Worm (Caenorhabditis elegans) whole organism, young adult: ENCODE results near the gene C48B4.12.
A peak's percentile ranks its signal among the peaks of the same experiment; 100 is the strongest.

Source experiments
- C17E4.6 ChIP-seq: fragments of 200-800 bp; sonication (Bioruptor generic); IDR thresholded peaks from 2 replicates; pipeline ENCODE4 v1.3.6; 2022; ENCODE audit warnings: missing genetic modification reagents, missing genetic modification characterization, missing compliant biosample characterization
- F33H1.4 ChIP-seq: fragments of 200-800 bp; sonication (Bioruptor generic); IDR thresholded peaks from 2 replicates; pipeline ENCODE4 v1.3.6; 2022; ENCODE audit warnings: missing genetic modification reagents, missing genetic modification characterization, missing compliant biosample characterization
- F49E8.2 ChIP-seq: sonication (generic microtip); optimal IDR thresholded peaks from 3 replicates; lab custom pipeline; 2017; ENCODE audit warnings: missing genetic modification characterization, mild to moderate bottlenecking, missing compliant biosample characterization, antibody characterized with exemption, moderate library complexity; ENCODE audit not compliant: insufficient read depth
- K12H6.12 ChIP-seq: fragments of 200-800 bp; sonication (Bioruptor generic); optimal IDR thresholded peaks from 2 replicates; lab custom pipeline; 2018; ENCODE audit warnings: mild to moderate bottlenecking, missing genetic modification characterization, missing compliant biosample characterization
- aptf-3 ChIP-seq: fragments of 200-800 bp; sonication (Bioruptor generic); IDR thresholded peaks from 2 replicates; pipeline ENCODE4 v1.3.6; 2022; ENCODE audit warnings: missing genetic modification characterization, missing compliant biosample characterization
- attf-5 ChIP-seq: fragments of 200-800 bp; sonication (Bioruptor generic); optimal IDR thresholded peaks from 2 replicates; lab custom pipeline; 2018; ENCODE audit warnings: mild to moderate bottlenecking, missing genetic modification characterization, missing compliant biosample characterization
- bed-1 ChIP-seq: fragments of 200-800 bp; sonication (Bioruptor generic); IDR thresholded peaks from 2 replicates; pipeline ENCODE4 v1.3.6; 2022; ENCODE audit warnings: missing genetic modification reagents, missing genetic modification characterization, missing compliant biosample characterization
- ceh-100 ChIP-seq: fragments of 200-800 bp; sonication (Bioruptor generic); IDR thresholded peaks from 2 replicates; pipeline ENCODE4 v1.3.6; 2022; ENCODE audit warnings: missing genetic modification reagents, missing genetic modification characterization, missing compliant biosample characterization
- ceh-58 ChIP-seq: fragments of 200-800 bp; sonication (Bioruptor generic); IDR thresholded peaks from 2 replicates; pipeline ENCODE4 v1.3.6; 2022; ENCODE audit warnings: missing genetic modification characterization, missing compliant biosample characterization
- die-1 ChIP-seq: sonication (generic microtip); optimal IDR thresholded peaks from 2 replicates; lab custom pipeline; 2016; ENCODE audit warnings: missing genotype, mild to moderate bottlenecking, missing genetic modification characterization, missing compliant biosample characterization
- dpff-1 ChIP-seq: sonication (generic microtip); optimal IDR thresholded peaks from 2 replicates; lab custom pipeline; 2017; ENCODE audit warnings: mild to moderate bottlenecking, missing genetic modification characterization, missing compliant biosample characterization
- efl-1 ChIP-seq: fragments of 150-350 bp; optimal IDR thresholded peaks from 2 replicates; lab custom pipeline; 2014; ENCODE audit warnings: missing biosample characterization, missing genetic modification reagents, missing genetic modification characterization
- fkh-3 ChIP-seq: sonication (generic microtip); optimal IDR thresholded peaks from 2 replicates; lab custom pipeline; 2016; ENCODE audit warnings: mild to moderate bottlenecking, missing genetic modification characterization, missing compliant biosample characterization
- hmg-1.2 ChIP-seq: fragments of 200-800 bp; sonication (Bioruptor generic); IDR thresholded peaks from 2 replicates; pipeline ENCODE4 v1.3.6; 2022; ENCODE audit warnings: missing genetic modification reagents, missing genetic modification characterization, missing compliant biosample characterization
- hrde-1 ChIP-seq: sonication (generic microtip); optimal IDR thresholded peaks from 2 replicates; lab custom pipeline; 2016; ENCODE audit warnings: missing genetic modification characterization, mild to moderate bottlenecking, missing compliant biosample characterization, moderate library complexity, missing genotype, missing genetic modification reagents, borderline replicate concordance
- lag-1 ChIP-seq: fragments of 200-800 bp; sonication (Bioruptor generic); IDR thresholded peaks from 2 replicates; pipeline ENCODE4 v1.3.6; 2022; ENCODE audit warnings: missing genetic modification reagents, missing genetic modification characterization, missing compliant biosample characterization
- let-526 ChIP-seq: fragments of 200-800 bp; sonication (Bioruptor generic); IDR thresholded peaks from 2 replicates; pipeline ENCODE4 v1.3.6; 2022; ENCODE audit warnings: missing genetic modification reagents, missing genetic modification characterization, missing compliant biosample characterization
- lin-26 ChIP-seq: fragments of 200-800 bp; sonication (Bioruptor generic); IDR thresholded peaks from 2 replicates; pipeline ENCODE4 v1.3.6; 2022; ENCODE audit warnings: missing genetic modification reagents, missing genetic modification characterization, missing compliant biosample characterization
- lin-35 ChIP-seq, 3 experiments: fragments of 150-350 bp in 2 of 3; sonication (generic microtip) in 1 of 3; optimal IDR thresholded peaks; 2 replicates each; lab custom pipeline; 2014 to 2018; ENCODE audit warnings: missing biosample characterization in 3 of 3, missing genetic modification characterization in 3 of 3, missing genetic modification reagents in 3 of 3
- lin-54 ChIP-seq: fragments of 200-800 bp; sonication (Bioruptor generic); optimal IDR thresholded peaks from 2 replicates; lab custom pipeline; 2018; ENCODE audit warnings: mild to moderate bottlenecking, missing genetic modification characterization, missing compliant biosample characterization
- lir-1 ChIP-seq: fragments of 200-800 bp; sonication (Bioruptor generic); conservative IDR thresholded peaks from 2 replicates; pipeline ENCODE4 v1.3.6; 2022; ENCODE audit warnings: missing genetic modification reagents, missing genetic modification characterization, missing compliant biosample characterization
- mes-4 ChIP-seq: sonication (generic microtip); optimal IDR thresholded peaks from 2 replicates; lab custom pipeline; 2016; ENCODE audit warnings: missing genotype, missing genetic modification characterization, missing compliant biosample characterization
- nfya-2 ChIP-seq: fragments of 200-800 bp; sonication (Bioruptor generic); IDR thresholded peaks from 2 replicates; pipeline ENCODE4 v1.3.6; 2022; ENCODE audit warnings: missing genetic modification reagents, missing genetic modification characterization, missing compliant biosample characterization
- nhr-179 ChIP-seq: sonication (generic microtip); optimal IDR thresholded peaks from 2 replicates; lab custom pipeline; 2016; ENCODE audit warnings: mild to moderate bottlenecking, missing genetic modification characterization, missing compliant biosample characterization
- pbrm-1 ChIP-seq: fragments of 200-800 bp; sonication (Bioruptor generic); IDR thresholded peaks from 2 replicates; pipeline ENCODE4 v1.3.6; 2022; ENCODE audit warnings: missing genetic modification reagents, missing genetic modification characterization, missing compliant biosample characterization
- pha-4 ChIP-seq: fragments of 150-350 bp; sonication (generic microtip); optimal IDR thresholded peaks from 2 replicates; lab custom pipeline; 2014; ENCODE audit warnings: missing biosample characterization, missing genetic modification reagents, missing genetic modification characterization
- repo-1 ChIP-seq: sonication (generic microtip); optimal IDR thresholded peaks from 2 replicates; lab custom pipeline; 2017; ENCODE audit warnings: mild to moderate bottlenecking, missing genetic modification characterization, missing compliant biosample characterization
- snpc-4 ChIP-seq, 5 experiments: fragments of 150-350 bp in 1 of 5; sonication (generic microtip) in 4 of 5; optimal IDR thresholded peaks; 2 replicates each; lab custom pipeline; 2014 to 2018; ENCODE audit warnings: missing genetic modification characterization in 5 of 5, missing biosample characterization in 3 of 5, antibody characterized with exemption in 2 of 5, mild to moderate bottlenecking in 2 of 5, missing compliant biosample characterization in 2 of 5, missing genotype in 2 of 5, moderate library complexity in 2 of 5, missing genetic modification reagents in 1 of 5
- somi-1 ChIP-seq: fragments of 200-800 bp; sonication (Bioruptor generic); optimal IDR thresholded peaks from 2 replicates; lab custom pipeline; 2018; ENCODE audit warnings: mild to moderate bottlenecking, missing genetic modification characterization, missing compliant biosample characterization
- sptf-2 ChIP-seq: fragments of 200-800 bp; sonication (Bioruptor generic); optimal IDR thresholded peaks from 2 replicates; lab custom pipeline; 2018; ENCODE audit warnings: mild to moderate bottlenecking, missing genetic modification characterization, missing compliant biosample characterization
- tlf-1 ChIP-seq: fragments of 200-800 bp; sonication (Bioruptor generic); optimal IDR thresholded peaks from 2 replicates; lab custom pipeline; 2018; ENCODE audit warnings: mild to moderate bottlenecking, missing genetic modification characterization, missing compliant biosample characterization
- zim-3 ChIP-seq: sonication (generic microtip); optimal IDR thresholded peaks from 2 replicates; lab custom pipeline; 2017; ENCODE audit warnings: mild to moderate bottlenecking, missing genetic modification characterization, moderate library complexity, missing compliant biosample characterization
- ztf-18 ChIP-seq: sonication (generic microtip); optimal IDR thresholded peaks from 2 replicates; lab custom pipeline; 2016; ENCODE audit warnings: missing genotype, mild to moderate bottlenecking, missing genetic modification characterization, missing compliant biosample characterization
- ztf-22 ChIP-seq: fragments of 200-800 bp; sonication (Bioruptor generic); optimal IDR thresholded peaks from 2 replicates; lab custom pipeline; 2018; ENCODE audit warnings: mild to moderate bottlenecking, missing genetic modification characterization, moderate library complexity, missing compliant biosample characterization
- ztf-26 ChIP-seq: sonication (generic microtip); optimal IDR thresholded peaks from 2 replicates; lab custom pipeline; 2017; ENCODE audit warnings: missing genetic modification characterization, missing compliant biosample characterization
- ztf-3 ChIP-seq: fragments of 200-800 bp; sonication (Bioruptor generic); optimal IDR thresholded peaks from 2 replicates; lab custom pipeline; 2018; ENCODE audit warnings: mild to moderate bottlenecking, missing genetic modification characterization, missing compliant biosample characterization

The C48B4.12 gene

ce11 chrIII:9615114-9615513 lies 18.0 kb downstream of the C48B4.12 start (continued):
- no peak for TF ChIP-seq lir-1 (GFP tag; lab: Robert Waterston, UW)
- TF ChIP-seq let-526 (GFP tag; lab: Robert Waterston, UW) = no peak
- peak; percentile 76 for TF ChIP-seq lin-26 (GFP tag; lab: Robert Waterston, UW)
- no peak for TF ChIP-seq fkh-3 (tag; lab: Kevin White, UChicago)
- peak; percentile 72 for TF ChIP-seq hrde-1 (tag; lab: Kevin White, UChicago)
- TF ChIP-seq nhr-179 (tag; lab: Kevin White, UChicago) = no peak
- TF ChIP-seq ceh-100 (GFP tag; lab: Robert Waterston, UW) = peak; percentile 49; the same call in 1 of the 2 replicates
- TF ChIP-seq lag-1 (GFP tag; lab: Robert Waterston, UW) = no peak
- TF ChIP-seq ztf-18 = peak; percentile 53
- TF ChIP-seq zim-3 = no peak
- peak; percentile 15; the same call in 1 of the 2 replicates for TF ChIP-seq F33H1.4
- TF ChIP-seq ztf-26 (tag; lab: Kevin White, UChicago) = no peak
- TF ChIP-seq C17E4.6 (GFP tag; lab: Robert Waterston, UW) = peak; percentile 41; the same call in 1 of the 2 replicates
- TF ChIP-seq ztf-22 (GFP tag; lab: Kevin White, UChicago) = no peak
- no peak for TF ChIP-seq repo-1 (tag; lab: Kevin White, UChicago)
- TF ChIP-seq lin-35 (GFP tag; optimal IDR thresholded peaks at IDR 0.05; lab: Kevin White, UChicago) = no peak
- peak; percentile 80 for TF ChIP-seq tlf-1 (GFP tag; lab: Kevin White, UChicago)
- TF ChIP-seq dpff-1 (tag; lab: Kevin White, UChicago) = no peak
- TF ChIP-seq nfya-2 (GFP tag; lab: Robert Waterston, UW) = 0 out of 2 replicates have a peak, but pooled peaks have one; percentile 11
- TF ChIP-seq aptf-3 (GFP tag; lab: Robert Waterston, UW) = no peak
- TF ChIP-seq sptf-2 (GFP tag; lab: Kevin White, UChicago) = no peak
- peak; percentile 43 for TF ChIP-seq die-1 (tag; lab: Kevin White, UChicago)
- peak; percentile 97 for TF ChIP-seq F49E8.2 (tag; lab: Kevin White, UChicago)
- no peak for TF ChIP-seq bed-1
- TF ChIP-seq K12H6.12 (tag; lab: Kevin White, UChicago) = no peak
- TF ChIP-seq pbrm-1 = peak; percentile 64
- no peak for TF ChIP-seq ztf-3 (GFP tag; lab: Kevin White, UChicago)
- peak; percentile 44 for TF ChIP-seq hmg-1.2 (GFP tag; lab: Robert Waterston, UW)
- TF ChIP-seq pha-4 (tag; lab: Kevin White, UChicago) = no peak
- TF ChIP-seq mes-4 (tag; lab: Kevin White, UChicago) = no peak

- TF ChIP-seq attf-5 (GFP tag; lab: Kevin White, UChicago) (peak; percentile 26), hmg-1.2 (GFP tag; lab: Robert Waterston, UW) (peak; percentile 27; the same call in 1 of the 2 replicates), somi-1 (GFP tag; lab: Kevin White, UChicago) (no peak), pbrm-1 (peak; percentile 57; the same call in 1 of the 2 replicates), snpc-4 (GFP tag; optimal IDR thresholded peaks at IDR 0.05; lab: Kevin White, UChicago) (no peak), snpc-4 (tag; optimal IDR thresholded peaks at IDR 0.05; lab: Kevin White, UChicago) (peak in 1 of 4 experiments; percentile 5), efl-1 (GFP tag; lab: Kevin White, UChicago) (peak; percentile 2), lin-54 (GFP tag; lab: Kevin White, UChicago) (peak; percentile 4), ceh-58 (no peak)
These were observed 19.3 kb downstream of the C48B4.12 start, which contains the start of gene hcp-3 for ce11 chrIII:9616426-9616825. hcp-3 (minus strand) TSS chrIII:9616470.
